Fruit fly (Drosophila melanogaster): Measurements from ENCODE around the gene CG31248.

Gene CG31248

DNA sequence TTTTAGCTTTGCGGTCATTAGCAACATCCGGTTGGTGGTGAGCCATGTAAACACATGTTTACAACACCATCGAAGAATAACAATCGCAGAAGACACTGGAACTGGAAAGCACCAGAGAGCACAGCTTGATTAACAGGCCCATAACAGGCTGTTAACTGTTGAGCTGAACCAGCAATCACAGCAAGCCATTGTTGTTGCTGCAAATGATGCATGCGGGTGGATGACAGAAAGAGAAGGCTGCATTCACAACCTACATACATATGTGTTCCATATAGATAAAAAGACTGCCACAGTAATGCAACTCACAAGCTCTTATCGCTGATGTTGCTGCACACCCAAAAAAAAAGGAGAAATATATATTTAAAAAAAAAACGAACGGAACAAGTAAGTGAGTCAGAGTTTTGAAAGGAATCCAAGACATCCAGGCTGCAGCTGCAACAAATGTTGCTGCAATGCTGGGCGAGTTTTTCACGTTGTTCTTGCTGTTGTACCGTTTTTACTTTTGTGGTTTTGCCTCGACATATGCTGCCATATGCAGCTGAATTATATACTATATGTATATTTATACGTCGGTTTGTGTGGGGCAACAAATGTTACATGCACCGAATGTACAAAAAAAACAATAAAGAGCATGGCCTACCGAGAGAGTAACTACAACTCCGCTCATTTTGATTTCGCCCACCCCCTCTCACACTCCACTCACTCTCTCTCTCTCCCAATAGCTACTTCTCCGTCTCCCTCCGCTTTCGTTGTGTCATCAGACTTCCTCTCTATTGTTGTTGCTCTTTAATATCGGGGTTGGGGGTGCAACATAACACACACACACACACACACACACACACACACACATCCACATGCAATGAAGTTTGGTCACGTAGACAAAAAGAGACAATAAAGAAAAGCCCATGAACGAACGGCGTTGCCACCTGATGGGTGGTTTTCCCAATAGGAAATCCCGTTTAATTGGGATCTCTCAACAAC, 26.0 kb upstream of the CG31248 start (continued):
- TF ChIP-seq CG6254 (GFP tag; optimal IDR thresholded peaks at IDR 0.05) (peak; percentile 4), CG1233 (GFP tag; optimal IDR thresholded peaks at IDR 0.05) (no peak), bowl (GFP tag; IDR thresholded peaks at IDR 0.05) (no peak), CTCF (GFP tag; optimal IDR thresholded peaks at IDR 0.05) (no peak), Nf-YB (GFP tag; optimal IDR thresholded peaks at IDR 0.05) (no peak), Bdp1 (GFP tag; optimal IDR thresholded peaks at IDR 0.05) (no peak), GATAe (GFP tag; conservative IDR thresholded peaks at IDR 0.05) (no peak), Max (GFP tag; optimal IDR thresholded peaks at IDR 0.05) (no peak), CG2116 (GFP tag; optimal IDR thresholded peaks at IDR 0.05) (peak; percentile 11), CG31388 (GFP tag; optimal IDR thresholded peaks at IDR 0.05) (no peak), Chrac-16 (GFP tag; optimal IDR thresholded peaks at IDR 0.05) (no peak), Ets97D (GFP tag; optimal IDR thresholded peaks at IDR 0.05) (no peak), CG6765 (GFP tag; optimal IDR thresholded peaks at IDR 0.05) (no peak), lmd (GFP tag; IDR thresholded peaks at IDR 0.05) (no peak), Gug (GFP tag; IDR thresholded peaks at IDR 0.05) (no peak), Side (GFP tag; optimal IDR thresholded peaks at IDR 0.05) (no peak), CG15073 (GFP tag; optimal IDR thresholded peaks at IDR 0.05) (no peak), CG11504 (tag; optimal IDR thresholded peaks at IDR 0.05) (peak; percentile 81), fd3F (GFP tag; optimal IDR thresholded peaks at IDR 0.05) (no peak), disco-r (GFP tag; optimal IDR thresholded peaks at IDR 0.05) (no peak), CG10431 (GFP tag; optimal IDR thresholded peaks at IDR 0.05) (no peak), zf30C (GFP tag; optimal IDR thresholded peaks at IDR 0.05) (no peak), Fer2 (tag; optimal IDR thresholded peaks at IDR 0.05) (no peak), CG12659 (GFP tag; optimal IDR thresholded peaks at IDR 0.05) (no peak), tgo (GFP tag; IDR thresholded peaks at IDR 0.05) (no peak), Gsc (GFP tag; IDR thresholded peaks at IDR 0.05) (no peak), Dll (GFP tag; IDR thresholded peaks at IDR 0.05; ENCODE audit: partially characterized antibody) (peak; percentile 41; the same call in 2 of the 4 replicates), BEAF-32 (GFP tag; optimal IDR thresholded peaks at IDR 0.05) (no peak), br (optimal IDR thresholded peaks at IDR 0.05) (no peak), CG7963 (GFP tag; IDR thresholded peaks at IDR 0.05; ENCODE audit: partially characterized antibody) (no peak), CG13287 (GFP tag; IDR thresholded peaks at IDR 0.05; ENCODE audit: partially characterized antibody) (no peak), Ada2b (GFP tag; IDR thresholded peaks at IDR 0.05) (no peak), amos (GFP tag; IDR thresholded peaks at IDR 0.05; ENCODE audit: partially characterized antibody) (no peak), CG30020 (tag; optimal IDR thresholded peaks at IDR 0.05) (no peak), D (optimal IDR thresholded peaks at IDR 0.05) (no peak), D (GFP tag; optimal IDR thresholded peaks at IDR 0.05) (no peak), CG14965 (GFP tag; optimal IDR thresholded peaks at IDR 0.05; ENCODE audit: borderline replicate concordance) (no peak), CG15601 (tag; optimal IDR thresholded peaks at IDR 0.05) (no peak), CG3163 (GFP tag; optimal IDR thresholded peaks at IDR 0.05) (peak; percentile 17), CG2889 (GFP tag; IDR thresholded peaks at IDR 0.05) (no peak), CG8359 (GFP tag; optimal IDR thresholded peaks at IDR 0.05; ENCODE audit: borderline replicate concordance) (no peak), Hmr (GFP tag; optimal IDR thresholded peaks at IDR 0.05) (no peak), CG33213 (GFP tag; optimal IDR thresholded peaks at IDR 0.05) (no peak), chn (GFP tag; optimal IDR thresholded peaks at IDR 0.05) (no peak), CG13775 (GFP tag; optimal IDR thresholded peaks at IDR 0.05) (no peak), esg (GFP tag; conservative IDR thresholded peaks at IDR 0.05) (no peak), crol (GFP tag; IDR thresholded peaks at IDR 0.05) (peak; percentile 91), hbn (GFP tag; IDR thresholded peaks at IDR 0.05; ENCODE audit: partially characterized antibody) (no peak), Aef1 (GFP tag; IDR thresholded peaks at IDR 0.05) (no peak), zfh1 (GFP tag; IDR thresholded peaks at IDR 0.05) (peak; percentile 36; the same call in 1 of the 3 replicates)

Measured in whole organism, embryonic.